Fruit fly (Drosophila melanogaster) whole organism, embryonic: ENCODE measurements around the gene CG15044.

Experiments
- ATbp ChIP-seq: fragments of 200-800 bp; sonication (Bioruptor generic); optimal IDR thresholded peaks from 2 replicates; lab custom pipeline; 2017; ENCODE audit warnings: missing biosample characterization, mild to moderate bottlenecking, missing genetic modification characterization, missing genetic modification reagents
- Aef1 ChIP-seq: fragments of 200-800 bp; sonication (Bioruptor generic); IDR thresholded peaks from 3 replicates; pipeline ENCODE4 v1.3.6; 2022; ENCODE audit warnings: missing biosample characterization, missing genetic modification characterization
- Awh ChIP-seq: fragments of 200-800 bp; sonication (Bioruptor generic); IDR thresholded peaks from 2 replicates; pipeline ENCODE4, ENCODE4 v1.3.6; 2022; ENCODE audit warnings: missing biosample characterization, missing genetic modification characterization
- CG10366 ChIP-seq: fragments of 200-800 bp; sonication (Bioruptor generic); IDR thresholded peaks from 2 replicates; pipeline ENCODE4 v1.3.6; 2022; ENCODE audit warnings: missing biosample characterization, missing genetic modification characterization
- CG11456 ChIP-seq: fragments of 200-800 bp; sonication (Bioruptor generic); IDR thresholded peaks from 3 replicates; pipeline ENCODE4 v1.3.6; 2022; ENCODE audit warnings: missing biosample characterization, missing genetic modification characterization
- CG12071 ChIP-seq: fragments of 200-800 bp; sonication (Bioruptor generic); optimal IDR thresholded peaks from 3 replicates; lab custom pipeline; 2018; ENCODE audit warnings: missing biosample characterization, mild to moderate bottlenecking, missing genetic modification characterization
- CG13123 ChIP-seq: fragments of 200-800 bp; sonication (Bioruptor generic); optimal IDR thresholded peaks from 2 replicates; lab custom pipeline; 2016; ENCODE audit warnings: missing biosample characterization, missing genetic modification characterization
- CG15073 ChIP-seq: fragments of 200-800 bp; sonication (Bioruptor generic); optimal IDR thresholded peaks from 2 replicates; lab custom pipeline; 2016; ENCODE audit warnings: missing biosample characterization, missing genetic modification characterization
- CG15269 ChIP-seq: fragments of 200-800 bp; sonication (Bioruptor generic); optimal IDR thresholded peaks from 2 replicates; lab custom pipeline; 2018; ENCODE audit warnings: missing biosample characterization, mild to moderate bottlenecking, missing genetic modification characterization, moderate library complexity
- CG1529 ChIP-seq: fragments of 200-800 bp; sonication (Bioruptor generic); optimal IDR thresholded peaks from 3 replicates; lab custom pipeline; 2018; ENCODE audit warnings: missing biosample characterization, missing genetic modification characterization
- CG16813 ChIP-seq: fragments of 200-800 bp; sonication (Bioruptor generic); IDR thresholded peaks from 3 replicates; pipeline ENCODE4 v1.3.6; 2022; ENCODE audit warnings: missing biosample characterization, missing genetic modification characterization; ENCODE audit not compliant: partially characterized antibody
- CG1792 ChIP-seq: fragments of 200-800 bp; sonication (Bioruptor generic); optimal IDR thresholded peaks from 2 replicates; lab custom pipeline; 2016; ENCODE audit warnings: missing biosample characterization, missing genetic modification characterization
- CG18619 ChIP-seq: fragments of 200-800 bp; sonication (Bioruptor generic); optimal IDR thresholded peaks from 3 replicates; lab custom pipeline; 2017; ENCODE audit warnings: missing biosample characterization, mild to moderate bottlenecking, missing genetic modification characterization
- CG2129 ChIP-seq: fragments of 200-800 bp; sonication (Bioruptor generic); IDR thresholded peaks from 2 replicates; pipeline ENCODE4 v1.3.6; 2022; ENCODE audit warnings: missing biosample characterization, missing genetic modification characterization; ENCODE audit not compliant: partially characterized antibody
- CG2889 ChIP-seq: fragments of 200-800 bp; sonication (Bioruptor generic); IDR thresholded peaks from 3 replicates; pipeline ENCODE4 v1.3.6; 2022; ENCODE audit warnings: missing biosample characterization, missing genetic modification characterization
- CG31388 ChIP-seq: fragments of 200-800 bp; sonication (Bioruptor generic); optimal IDR thresholded peaks from 2 replicates; lab custom pipeline; 2016; ENCODE audit warnings: missing biosample characterization, missing genetic modification characterization
- CG3847 ChIP-seq: fragments of 200-800 bp; sonication (Bioruptor generic); IDR thresholded peaks from 2 replicates; pipeline ENCODE4 v1.3.6; 2022; ENCODE audit warnings: missing biosample characterization, missing genetic modification characterization
- CG42726 ChIP-seq: fragments of 200-800 bp; sonication (Bioruptor generic); IDR thresholded peaks from 2 replicates; pipeline ENCODE4 v1.3.6; 2022; ENCODE audit warnings: missing biosample characterization, missing genetic modification characterization; ENCODE audit not compliant: partially characterized antibody
- CG7357 ChIP-seq: fragments of 200-800 bp; sonication (Bioruptor generic); IDR thresholded peaks from 3 replicates; pipeline ENCODE4 v1.3.6; 2022; ENCODE audit warnings: missing biosample characterization, missing genetic modification characterization
- CG7928 ChIP-seq: fragments of 200-800 bp; sonication (Bioruptor generic); optimal IDR thresholded peaks from 2 replicates; lab custom pipeline; 2017; ENCODE audit warnings: missing biosample characterization, mild to moderate bottlenecking, missing genetic modification characterization
- Camta ChIP-seq: fragments of 200-800 bp; sonication (Bioruptor generic); optimal IDR thresholded peaks from 2 replicates; lab custom pipeline; 2016; ENCODE audit warnings: missing biosample characterization, missing genetic modification characterization
- D19A ChIP-seq: fragments of 200-800 bp; optimal IDR thresholded peaks from 3 replicates; lab custom pipeline; 2019; ENCODE audit warnings: missing biosample characterization, mild to moderate bottlenecking, missing genetic modification characterization, moderate library complexity
- Doc3 ChIP-seq: fragments of 200-800 bp; sonication (Bioruptor generic); IDR thresholded peaks from 3 replicates; pipeline ENCODE4 v1.3.6; 2022; ENCODE audit warnings: missing biosample characterization, missing genetic modification characterization; ENCODE audit not compliant: partially characterized antibody
- E2f1 ChIP-seq: fragments of 200-800 bp; sonication (Bioruptor generic); IDR thresholded peaks from 2 replicates; pipeline ENCODE4 v1.3.6; 2022; ENCODE audit warnings: missing biosample characterization, missing genetic modification characterization
- Fer1 ChIP-seq: fragments of 200-800 bp; sonication (Bioruptor generic); optimal IDR thresholded peaks from 2 replicates; lab custom pipeline; 2017; ENCODE audit warnings: missing biosample characterization, mild to moderate bottlenecking, missing genetic modification characterization
- HLH4C ChIP-seq: fragments of 200-800 bp; sonication (Bioruptor generic); IDR thresholded peaks from 3 replicates; pipeline ENCODE4 v1.3.6; 2022; ENCODE audit warnings: missing biosample characterization, missing genetic modification characterization; ENCODE audit not compliant: partially characterized antibody
- Hey ChIP-seq: fragments of 200-800 bp; sonication (Bioruptor generic); optimal IDR thresholded peaks from 3 replicates; lab custom pipeline; 2018; ENCODE audit warnings: missing biosample characterization, mild to moderate bottlenecking, missing genetic modification characterization
- MBD-R2 ChIP-seq: fragments of 200-800 bp; sonication (Bioruptor generic); IDR thresholded peaks from 2 replicates; pipeline ENCODE4 v1.3.6; 2022; ENCODE audit warnings: missing biosample characterization, missing genetic modification characterization
- MESR4 ChIP-seq: fragments of 200-800 bp; sonication (Bioruptor generic); optimal IDR thresholded peaks from 2 replicates; lab custom pipeline; 2018; ENCODE audit warnings: missing biosample characterization, mild to moderate bottlenecking, missing genetic modification characterization, moderate library complexity
- NC2α ChIP-seq: fragments of 200-800 bp; sonication (Bioruptor generic); optimal IDR thresholded peaks from 2 replicates; lab custom pipeline; 2016; ENCODE audit warnings: missing biosample characterization, missing genetic modification characterization
- NC2β ChIP-seq: fragments of 200-800 bp; sonication (Bioruptor generic); optimal IDR thresholded peaks from 2 replicates; lab custom pipeline; 2016; ENCODE audit warnings: missing biosample characterization, missing genetic modification characterization
- PHDP ChIP-seq: fragments of 200-800 bp; sonication (Bioruptor generic); optimal IDR thresholded peaks from 3 replicates; lab custom pipeline; 2018; ENCODE audit warnings: missing biosample characterization, mild to moderate bottlenecking, missing genetic modification characterization, moderate library complexity
- Sox102F ChIP-seq: fragments of 200-800 bp; sonication (Bioruptor generic); optimal IDR thresholded peaks from 2 replicates; lab custom pipeline; 2018; ENCODE audit warnings: missing biosample characterization, mild to moderate bottlenecking, missing genetic modification characterization, moderate library complexity
- Stat92E ChIP-seq, 3 experiments: fragments of >200 bp in 2 of 3; fragments of 200-800 bp in 1 of 3; sonication (Bioruptor generic) in 1 of 3; optimal IDR thresholded peaks; 2 replicates each; lab custom pipeline; 2017 to 2019; ENCODE audit warnings: missing biosample characterization in 3 of 3, missing genetic modification characterization in 3 of 3, mild to moderate bottlenecking in 1 of 3, moderate library complexity in 1 of 3
- aop ChIP-seq: fragments of 200-800 bp; sonication (Bioruptor generic); IDR thresholded peaks from 2 replicates; pipeline ENCODE4 v1.3.6; 2022; ENCODE audit warnings: missing biosample characterization, missing genetic modification characterization
- emc ChIP-seq: fragments of 200-800 bp; sonication (Bioruptor generic); optimal IDR thresholded peaks from 2 replicates; lab custom pipeline; 2016; ENCODE audit warnings: missing biosample characterization, missing genetic modification characterization
- gcm ChIP-seq: fragments of 200-800 bp; sonication (Bioruptor generic); optimal IDR thresholded peaks from 2 replicates; lab custom pipeline; 2019; ENCODE audit warnings: missing biosample characterization, mild to moderate bottlenecking, missing genetic modification characterization, moderate library complexity
- inv ChIP-seq: fragments of 200-800 bp; sonication (Bioruptor generic); IDR thresholded peaks from 2 replicates; pipeline ENCODE4 v1.3.6; 2022; ENCODE audit warnings: missing biosample characterization, missing genetic modification characterization; ENCODE audit not compliant: partially characterized antibody
- knrl ChIP-seq: fragments of 200-800 bp; sonication (Bioruptor generic); IDR thresholded peaks from 3 replicates; pipeline ENCODE4 v1.3.6; 2022; ENCODE audit warnings: missing biosample characterization, missing genetic modification characterization; ENCODE audit not compliant: partially characterized antibody
- lola ChIP-seq, 3 experiments: fragments of >200 bp in 2 of 3; fragments of 200-800 bp in 1 of 3; sonication (Bioruptor generic) in 1 of 3; optimal IDR thresholded peaks; 2 replicates each; lab custom pipeline; 2017 to 2019; ENCODE audit warnings: missing biosample characterization in 3 of 3, missing genetic modification characterization in 3 of 3, mild to moderate bottlenecking in 1 of 3, moderate library complexity in 1 of 3
- nerfin-2 ChIP-seq: fragments of 200-800 bp; sonication (Bioruptor generic); IDR thresholded peaks from 2 replicates; pipeline ENCODE4 v1.3.6; 2022; ENCODE audit warnings: missing biosample characterization, missing genetic modification characterization; ENCODE audit not compliant: partially characterized antibody
- odd ChIP-seq: fragments of 200-800 bp; sonication (Bioruptor generic); optimal IDR thresholded peaks from 2 replicates; lab custom pipeline; 2017; ENCODE audit warnings: missing biosample characterization, mild to moderate bottlenecking, missing genetic modification characterization
- pros ChIP-seq: fragments of 200-800 bp; sonication (Bioruptor generic); optimal IDR thresholded peaks from 3 replicates; lab custom pipeline; 2019; ENCODE audit warnings: missing biosample characterization, mild to moderate bottlenecking, missing genetic modification characterization, moderate library complexity
- so ChIP-seq: fragments of 200-800 bp; sonication (Bioruptor generic); IDR thresholded peaks from 3 replicates; pipeline ENCODE4 v1.3.6; 2022; ENCODE audit warnings: missing biosample characterization, missing genetic modification characterization
- tap ChIP-seq: fragments of 200-800 bp; optimal IDR thresholded peaks from 3 replicates; lab custom pipeline; 2019; ENCODE audit warnings: missing biosample characterization, mild to moderate bottlenecking, missing genetic modification characterization, moderate library complexity
- tup ChIP-seq: fragments of 200-800 bp; sonication (Bioruptor generic); optimal IDR thresholded peaks from 2 replicates; lab custom pipeline; 2016; ENCODE audit warnings: missing biosample characterization, mild to moderate bottlenecking, missing genetic modification characterization, moderate library complexity
- unpg ChIP-seq: fragments of 200-800 bp; sonication (Bioruptor generic); optimal IDR thresholded peaks from 3 replicates; lab custom pipeline; 2018; ENCODE audit warnings: missing biosample characterization, mild to moderate bottlenecking, missing genetic modification characterization, moderate library complexity
- usp ChIP-seq: fragments of >200 bp; optimal IDR thresholded peaks from 2 replicates; lab custom pipeline; 2017; ENCODE audit warnings: missing biosample characterization, missing genetic modification characterization
- zfh2 ChIP-seq: fragments of 200-800 bp; sonication (Bioruptor generic); optimal IDR thresholded peaks from 2 replicates; lab custom pipeline; 2016; ENCODE audit warnings: missing biosample characterization, missing genetic modification characterization

CG15044 gene

DNA sequence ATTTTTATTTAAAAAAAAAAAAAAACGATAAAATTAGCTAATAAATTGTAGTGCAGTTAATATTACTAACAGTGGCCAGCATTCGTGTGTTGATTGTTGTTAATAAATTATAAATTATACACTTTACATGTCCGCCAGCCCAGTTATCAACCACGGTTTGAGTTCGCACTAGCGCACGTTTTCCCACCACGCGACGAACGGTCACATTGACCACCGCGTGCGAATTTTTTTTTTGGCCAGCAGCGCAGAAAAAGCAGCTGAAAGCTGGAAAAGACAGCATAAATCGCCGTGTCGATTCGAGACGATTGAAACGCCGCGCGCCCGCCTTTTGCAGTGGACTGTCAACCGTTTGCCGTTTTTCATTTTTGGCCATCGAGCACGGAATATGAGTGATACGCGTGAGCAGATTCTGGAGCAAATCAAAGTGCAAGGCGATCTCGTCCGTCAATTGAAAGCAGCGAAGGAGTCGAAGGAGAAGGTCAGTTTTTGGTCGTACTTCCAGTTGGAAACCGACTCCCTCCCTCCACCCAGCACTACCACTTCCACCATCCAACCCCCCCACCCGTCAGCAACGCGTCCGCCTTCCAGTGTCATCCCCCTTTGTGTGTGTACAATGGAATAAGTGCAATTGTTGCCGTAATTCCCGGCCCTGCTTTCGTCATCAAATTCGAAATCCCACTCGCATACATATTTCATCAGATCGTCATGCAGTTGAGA, 23.6 kb upstream of the CG15044 start, which contains the start of the genes Bx and HisRS (continued):
- TF ChIP-seq CG1792 (GFP tag; lab: Kevin White, UChicago) (no peak), Hey (no peak), lola (GFP tag; optimal IDR thresholded peaks at IDR 0.05; lab: Kevin White, UChicago) (no peak), E2f1 (GFP tag; lab: Robert Waterston, UW) (no peak), CG16813 (peak; percentile 28; the same call in 1 of the 3 replicates), zfh2 (GFP tag; lab: Kevin White, UChicago) (no peak), pros (peak; percentile 29), nerfin-2 (GFP tag; lab: Robert Waterston, UW) (no peak), D19A (no peak), Sox102F (GFP tag; lab: Kevin White, UChicago) (no peak), CG42726 (peak; percentile 59), Camta (no peak), CG3847 (GFP tag; lab: Robert Waterston, UW) (peak; percentile 62), CG7928 (GFP tag; lab: Kevin White, UChicago) (no peak), CG15269 (tag; lab: Kevin White, UChicago) (no peak), CG7357 (no peak), CG31388 (GFP tag; lab: Kevin White, UChicago) (no peak), tup (GFP tag; lab: Kevin White, UChicago) (no peak), Awh (GFP tag; lab: Robert Waterston, UW) (no peak), CG18619 (no peak), ATbp (GFP tag; lab: Kevin White, UChicago) (no peak), NC2β (GFP tag; lab: Kevin White, UChicago) (no peak), tap (tag; lab: Kevin White, UChicago) (no peak), Fer1 (GFP tag; lab: Kevin White, UChicago) (peak; percentile 24), CG12071 (GFP tag; lab: Kevin White, UChicago) (no peak), knrl (GFP tag; lab: Robert Waterston, UW) (peak; percentile 35; the same call in 1 of the 3 replicates), Doc3 (GFP tag; lab: Robert Waterston, UW) (no peak), Aef1 (GFP tag; lab: Robert Waterston, UW) (no peak), CG13123 (GFP tag; lab: Kevin White, UChicago) (no peak), MESR4 (GFP tag; lab: Kevin White, UChicago) (peak; percentile 9), MBD-R2 (GFP tag; lab: Robert Waterston, UW) (peak; percentile 80), gcm (GFP tag; lab: Kevin White, UChicago) (no peak), usp (GFP tag; lab: Kevin White, UChicago) (no peak), Stat92E (GFP tag; optimal IDR thresholded peaks at IDR 0.05; lab: Kevin White, UChicago) (no peak), CG10366 (GFP tag; lab: Robert Waterston, UW) (no peak), CG2889 (GFP tag; lab: Robert Waterston, UW) (no peak), HLH4C (no peak), unpg (no peak), CG15073 (GFP tag; lab: Kevin White, UChicago) (no peak), CG1529 (no peak), so (GFP tag; lab: Robert Waterston, UW) (no peak), PHDP (tag; lab: Kevin White, UChicago) (no peak), emc (no peak), CG11456 (no peak), inv (GFP tag; lab: Robert Waterston, UW) (0 out of 2 replicates have a peak, but pooled peaks have one; percentile 8), CG2129 (GFP tag; lab: Robert Waterston, UW) (no peak), aop (no peak), odd (GFP tag; lab: Kevin White, UChicago) (no peak), NC2α (GFP tag; lab: Kevin White, UChicago) (no peak)
